Fruit fly (Drosophila melanogaster) whole organism, embryonic: ENCODE results near the gene dgt6.

Source experiments
- CG10147 ChIP-seq: fragments of 200-800 bp; sonication (Bioruptor generic); optimal IDR thresholded peaks from 2 replicates; lab custom pipeline; 2019; ENCODE audit warnings: missing biosample characterization, mild to moderate bottlenecking, missing genetic modification characterization, moderate library complexity
- CG10209 ChIP-seq: fragments of 200-800 bp; sonication (Bioruptor generic); optimal IDR thresholded peaks from 3 replicates; lab custom pipeline; 2017; ENCODE audit warnings: missing biosample characterization, mild to moderate bottlenecking, missing genetic modification characterization, missing genetic modification reagents
- CG10321 ChIP-seq: fragments of 200-800 bp; sonication (Bioruptor generic); IDR thresholded peaks from 2 replicates; pipeline ENCODE4 v1.3.6; 2022; ENCODE audit warnings: missing biosample characterization, missing genetic modification characterization
- CG10979 ChIP-seq: fragments of 200-800 bp; sonication (Bioruptor generic); optimal IDR thresholded peaks from 2 replicates; lab custom pipeline; 2018; ENCODE audit warnings: missing biosample characterization, mild to moderate bottlenecking, missing genetic modification characterization, moderate library complexity
- CG11504 ChIP-seq: fragments of 200-800 bp; sonication (Bioruptor generic); optimal IDR thresholded peaks from 3 replicates; lab custom pipeline; 2019; ENCODE audit warnings: missing biosample characterization, mild to moderate bottlenecking, missing genetic modification characterization, moderate library complexity
- CG12155 ChIP-seq: fragments of 200-800 bp; sonication (Bioruptor generic); optimal IDR thresholded peaks from 3 replicates; lab custom pipeline; 2016; ENCODE audit warnings: missing biosample characterization, missing genetic modification characterization
- CG13624 ChIP-seq: fragments of 200-800 bp; sonication (Bioruptor generic); optimal IDR thresholded peaks from 2 replicates; lab custom pipeline; 2016; ENCODE audit warnings: missing biosample characterization, missing genetic modification characterization
- CG14710 ChIP-seq: fragments of 200-800 bp; sonication (Bioruptor generic); optimal IDR thresholded peaks from 3 replicates; lab custom pipeline; 2019; ENCODE audit warnings: missing biosample characterization, mild to moderate bottlenecking, missing genetic modification characterization, moderate library complexity
- CG15696 ChIP-seq: fragments of 200-800 bp; sonication (Bioruptor generic); optimal IDR thresholded peaks from 2 replicates; lab custom pipeline; 2019; ENCODE audit warnings: missing biosample characterization, mild to moderate bottlenecking, missing genetic modification characterization, moderate library complexity
- CG1647 ChIP-seq: fragments of 200-800 bp; sonication (Bioruptor generic); optimal IDR thresholded peaks from 3 replicates; lab custom pipeline; 2016; ENCODE audit warnings: missing biosample characterization, missing genetic modification characterization
- CG16813 ChIP-seq: fragments of 200-800 bp; sonication (Bioruptor generic); IDR thresholded peaks from 3 replicates; pipeline ENCODE4 v1.3.6; 2022; ENCODE audit warnings: missing biosample characterization, missing genetic modification characterization; ENCODE audit not compliant: partially characterized antibody
- CG16863 ChIP-seq: fragments of 200-800 bp; sonication (Bioruptor generic); optimal IDR thresholded peaks from 3 replicates; lab custom pipeline; 2016; ENCODE audit warnings: missing biosample characterization, missing genetic modification characterization
- CG17186 ChIP-seq: fragments of 200-800 bp; sonication (Bioruptor generic); optimal IDR thresholded peaks from 3 replicates; lab custom pipeline; 2017; ENCODE audit warnings: missing biosample characterization, missing genetic modification reagents, missing genetic modification characterization
- CG32767 ChIP-seq: fragments of 200-800 bp; sonication (Bioruptor generic); IDR thresholded peaks from 2 replicates; pipeline ENCODE4 v1.3.6; 2022; ENCODE audit warnings: missing biosample characterization, missing genetic modification characterization
- CG3281 ChIP-seq: fragments of 200-800 bp; sonication (Bioruptor generic); optimal IDR thresholded peaks from 3 replicates; lab custom pipeline; 2017; ENCODE audit warnings: missing biosample characterization, mild to moderate bottlenecking, missing genetic modification characterization
- CG34224 ChIP-seq: fragments of 200-800 bp; sonication (Bioruptor generic); IDR thresholded peaks from 3 replicates; pipeline ENCODE4 v1.3.6; 2022; ENCODE audit warnings: missing biosample characterization, missing genetic modification characterization; ENCODE audit not compliant: partially characterized antibody
- CG4854 ChIP-seq: fragments of 200-800 bp; sonication (Bioruptor generic); optimal IDR thresholded peaks from 2 replicates; lab custom pipeline; 2016; ENCODE audit warnings: missing biosample characterization, missing genetic modification characterization, inconsistent platforms
- CG8089 ChIP-seq: fragments of 200-800 bp; sonication (Bioruptor generic); optimal IDR thresholded peaks from 3 replicates; lab custom pipeline; 2016; ENCODE audit warnings: missing biosample characterization, missing genetic modification characterization
- CG9817 ChIP-seq: fragments of 200-800 bp; sonication (Bioruptor generic); optimal IDR thresholded peaks from 2 replicates; lab custom pipeline; 2018; ENCODE audit warnings: missing biosample characterization, mild to moderate bottlenecking, missing genetic modification characterization, moderate library complexity
- CG9932 ChIP-seq: fragments of 200-800 bp; sonication (Bioruptor generic); IDR thresholded peaks from 2 replicates; pipeline ENCODE4 v1.3.6; 2022; ENCODE audit warnings: missing biosample characterization, missing genetic modification characterization
- CoRest ChIP-seq: fragments of 200-800 bp; sonication (Bioruptor generic); optimal IDR thresholded peaks from 3 replicates; lab custom pipeline; 2018; ENCODE audit warnings: missing biosample characterization, mild to moderate bottlenecking, missing genetic modification characterization, moderate library complexity
- Dfd ChIP-seq, 2 experiments: fragments of >200 bp; optimal IDR thresholded peaks; 2 replicates each; lab custom pipeline; 2017; ENCODE audit warnings: missing biosample characterization in 2 of 2, missing genetic modification characterization in 2 of 2
- Doc3 ChIP-seq: fragments of 200-800 bp; sonication (Bioruptor generic); IDR thresholded peaks from 3 replicates; pipeline ENCODE4 v1.3.6; 2022; ENCODE audit warnings: missing biosample characterization, missing genetic modification characterization; ENCODE audit not compliant: partially characterized antibody
- E2f1 ChIP-seq: fragments of 200-800 bp; sonication (Bioruptor generic); IDR thresholded peaks from 2 replicates; pipeline ENCODE4 v1.3.6; 2022; ENCODE audit warnings: missing biosample characterization, missing genetic modification characterization
- Ets65A ChIP-seq: fragments of 200-800 bp; sonication (Bioruptor generic); peaks from one replicate; lab custom pipeline; 2016; ENCODE audit warnings: missing biosample characterization, missing genetic modification characterization
- Gug ChIP-seq: fragments of 200-800 bp; sonication (Bioruptor generic); IDR thresholded peaks from 4 replicates; pipeline ENCODE4 v1.3.6; 2022; ENCODE audit warnings: missing biosample characterization, missing genetic modification characterization
- Hmx ChIP-seq: fragments of 200-800 bp; sonication (Bioruptor generic); optimal IDR thresholded peaks from 2 replicates; lab custom pipeline; 2016; ENCODE audit warnings: missing biosample characterization, missing genetic modification characterization
- MTF-1 ChIP-seq: fragments of 200-800 bp; sonication (Bioruptor generic); optimal IDR thresholded peaks from 2 replicates; lab custom pipeline; 2018; ENCODE audit warnings: missing biosample characterization, mild to moderate bottlenecking, missing genetic modification characterization, borderline replicate concordance
- Myb ChIP-seq: fragments of 200-800 bp; sonication (Bioruptor generic); optimal IDR thresholded peaks from 2 replicates; lab custom pipeline; 2016; ENCODE audit warnings: missing biosample characterization, missing genetic modification characterization
- PHDP ChIP-seq: fragments of 200-800 bp; sonication (Bioruptor generic); optimal IDR thresholded peaks from 3 replicates; lab custom pipeline; 2018; ENCODE audit warnings: missing biosample characterization, mild to moderate bottlenecking, missing genetic modification characterization, moderate library complexity
- Taf1 ChIP-seq: fragments of 200-800 bp; sonication (Bioruptor generic); IDR thresholded peaks from 2 replicates; pipeline ENCODE4 v1.3.6; 2022; ENCODE audit warnings: missing biosample characterization, missing genetic modification characterization
- Trl ChIP-seq, 3 experiments: fragments of >200 bp in 2 of 3; fragments of 200-800 bp in 1 of 3; sonication (Bioruptor generic) in 1 of 3; optimal IDR thresholded peaks; 2 replicates in 1 of 3; 3 replicates in 2 of 3; lab custom pipeline; 2016 to 2017; ENCODE audit warnings: missing biosample characterization in 1 of 3, missing genetic modification characterization in 1 of 3
- abd-A ChIP-seq: fragments of 200-800 bp; sonication (Bioruptor generic); optimal IDR thresholded peaks from 3 replicates; lab custom pipeline; 2019; ENCODE audit warnings: missing biosample characterization, mild to moderate bottlenecking, missing genetic modification characterization, moderate library complexity
- aop ChIP-seq: fragments of 200-800 bp; sonication (Bioruptor generic); IDR thresholded peaks from 2 replicates; pipeline ENCODE4 v1.3.6; 2022; ENCODE audit warnings: missing biosample characterization, missing genetic modification characterization
- cg ChIP-seq: fragments of 200-800 bp; sonication (Bioruptor generic); optimal IDR thresholded peaks from 3 replicates; lab custom pipeline; 2019; ENCODE audit warnings: missing biosample characterization, mild to moderate bottlenecking, missing genetic modification characterization, moderate library complexity
- chn ChIP-seq: fragments of 200-800 bp; sonication (Bioruptor generic); optimal IDR thresholded peaks from 2 replicates; lab custom pipeline; 2016; ENCODE audit warnings: missing biosample characterization, missing genetic modification characterization
- croc ChIP-seq: fragments of 200-800 bp; sonication (Bioruptor generic); conservative IDR thresholded peaks from 3 replicates; pipeline ENCODE4 v1.3.6; 2022; ENCODE audit warnings: missing biosample characterization, missing genetic modification characterization
- dati ChIP-seq: fragments of 200-800 bp; sonication (Bioruptor generic); IDR thresholded peaks from 2 replicates; pipeline ENCODE4 v1.3.6; 2022; ENCODE audit warnings: missing biosample characterization, missing genetic modification characterization
- ems ChIP-seq: fragments of 200-800 bp; sonication (Bioruptor generic); optimal IDR thresholded peaks from 3 replicates; lab custom pipeline; 2016; ENCODE audit warnings: missing biosample characterization, missing genetic modification characterization
- fu2 ChIP-seq: fragments of 200-800 bp; sonication (Bioruptor generic); optimal IDR thresholded peaks from 2 replicates; lab custom pipeline; 2016; ENCODE audit warnings: missing biosample characterization, missing genetic modification characterization
- gem ChIP-seq: fragments of 200-800 bp; sonication (Bioruptor generic); optimal IDR thresholded peaks from 2 replicates; lab custom pipeline; 2019; ENCODE audit warnings: missing biosample characterization, mild to moderate bottlenecking, missing genetic modification characterization, moderate library complexity
- grau ChIP-seq: fragments of 200-800 bp; optimal IDR thresholded peaks from 3 replicates; lab custom pipeline; 2019; ENCODE audit warnings: missing biosample characterization, mild to moderate bottlenecking, missing genetic modification characterization, moderate library complexity
- kni ChIP-seq: fragments of 200-800 bp; sonication (Bioruptor generic); optimal IDR thresholded peaks from 3 replicates; lab custom pipeline; 2017; ENCODE audit warnings: mild to moderate bottlenecking, missing biosample characterization, missing genetic modification reagents, missing genetic modification characterization
- nerfin-2 ChIP-seq: fragments of 200-800 bp; sonication (Bioruptor generic); IDR thresholded peaks from 2 replicates; pipeline ENCODE4 v1.3.6; 2022; ENCODE audit warnings: missing biosample characterization, missing genetic modification characterization; ENCODE audit not compliant: partially characterized antibody
- org-1 ChIP-seq: fragments of 200-800 bp; sonication (Bioruptor generic); optimal IDR thresholded peaks from 2 replicates; lab custom pipeline; 2017; ENCODE audit warnings: missing biosample characterization, missing genetic modification characterization
- sc ChIP-seq, 3 experiments: fragments of >200 bp in 2 of 3; fragments of 200-800 bp in 1 of 3; sonication (Bioruptor generic) in 1 of 3; optimal IDR thresholded peaks; 2 replicates in 2 of 3; 3 replicates in 1 of 3; lab custom pipeline; 2017; ENCODE audit warnings: mild to moderate bottlenecking in 1 of 3, missing biosample characterization in 1 of 3, missing genetic modification characterization in 1 of 3, missing genetic modification reagents in 1 of 3
- scrt ChIP-seq: fragments of 200-800 bp; sonication (Bioruptor generic); optimal IDR thresholded peaks from 2 replicates; lab custom pipeline; 2018; ENCODE audit warnings: missing biosample characterization, mild to moderate bottlenecking, missing genetic modification characterization, moderate library complexity
- tx ChIP-seq: fragments of 200-800 bp; sonication (Bioruptor generic); optimal IDR thresholded peaks from 2 replicates; lab custom pipeline; 2016; ENCODE audit warnings: missing biosample characterization, missing genetic modification characterization
- zen2 ChIP-seq: fragments of 200-800 bp; sonication (Bioruptor generic); IDR thresholded peaks from 3 replicates; pipeline ENCODE4 v1.3.6; 2022; ENCODE audit warnings: missing biosample characterization, missing genetic modification characterization; ENCODE audit not compliant: partially characterized antibody

dgt6 gene

dm6 chr3R:29153197-29153644 is 22.4 kb upstream of the dgt6 start, which contains the start of the genes Slbp and Rpn2:
Gene Slbp, minus strand, starts transcription at chr3R:29153266.
Gene Rpn2, plus strand, starts transcription at chr3R:29153524.
- TF ChIP-seq gem (tag; lab: Kevin White, UChicago): peak; percentile 26
- TF ChIP-seq CG8089 (GFP tag; lab: Kevin White, UChicago): no peak
- peak; percentile 19 for TF ChIP-seq PHDP (tag; lab: Kevin White, UChicago)
- no peak for TF ChIP-seq CG15696 (tag; lab: Kevin White, UChicago)
- TF ChIP-seq ems: peak; percentile 12
- TF ChIP-seq zen2: peak; percentile 87; the same call in 2 of the 3 replicates
- TF ChIP-seq CG4854: peak; percentile 37
- peak; percentile 56; the same call in 1 of the 2 replicates for TF ChIP-seq E2f1
- TF ChIP-seq Dfd (GFP tag; optimal IDR thresholded peaks at IDR 0.05; lab: Kevin White, UChicago): no peak
- peak; percentile 83 for TF ChIP-seq CG14710 (tag; lab: Kevin White, UChicago)
- TF ChIP-seq Gug: peak; percentile 17; the same call in 1 of the 4 replicates
- TF ChIP-seq CG9932 (GFP tag; lab: Robert Waterston, UW): peak; percentile 74
- TF ChIP-seq kni (GFP tag; lab: Kevin White, UChicago): no peak
- TF ChIP-seq scrt (GFP tag; lab: Kevin White, UChicago): no peak
- TF ChIP-seq CG12155 (GFP tag; lab: Kevin White, UChicago): peak; percentile 37
- peak; percentile 89 for TF ChIP-seq Ets65A (GFP tag; lab: Kevin White, UChicago)
- peak; percentile 33 for TF ChIP-seq CG16863 (GFP tag; lab: Kevin White, UChicago)
- no peak for TF ChIP-seq cg (GFP tag; lab: Kevin White, UChicago)
- TF ChIP-seq CG3281: peak; percentile 20
- no peak for TF ChIP-seq MTF-1 (GFP tag; lab: Kevin White, UChicago)
- no peak for TF ChIP-seq Taf1
- no peak for TF ChIP-seq dati (GFP tag; lab: Robert Waterston, UW)
- TF ChIP-seq CG10147 (GFP tag; lab: Kevin White, UChicago): peak; percentile 48
- peak; percentile 13 for TF ChIP-seq CG10979 (tag; lab: Kevin White, UChicago)
- TF ChIP-seq abd-A: no peak
- TF ChIP-seq tx (GFP tag; lab: Kevin White, UChicago): peak; percentile 35
- 0 out of 2 replicates have a peak, but pooled peaks have one; percentile 9 for TF ChIP-seq CG32767
- no peak for TF ChIP-seq CG10321 (GFP tag; lab: Robert Waterston, UW)
- TF ChIP-seq CG16813 (GFP tag; lab: Robert Waterston, UW): peak; percentile 90
- peak; percentile 79 for TF ChIP-seq nerfin-2
- peak; percentile 90 for TF ChIP-seq CG17186 (GFP tag; lab: Kevin White, UChicago)
- peak; percentile 26 for TF ChIP-seq fu2 (GFP tag; lab: Kevin White, UChicago)
- TF ChIP-seq CG11504 (tag; lab: Kevin White, UChicago): peak; percentile 51
- TF ChIP-seq sc (optimal IDR thresholded peaks at IDR 0.05; lab: Kevin White, UChicago): no peak
- no peak for TF ChIP-seq sc (GFP tag; optimal IDR thresholded peaks at IDR 0.05; lab: Kevin White, UChicago)
- TF ChIP-seq Trl (optimal IDR thresholded peaks at IDR 0.05; lab: Kevin White, UChicago): no peak
- TF ChIP-seq Trl (GFP tag; optimal IDR thresholded peaks at IDR 0.05; lab: Kevin White, UChicago): peak; percentile 42
- TF ChIP-seq CG13624 (GFP tag; lab: Kevin White, UChicago): peak; percentile 62
- TF ChIP-seq Myb (GFP tag; lab: Kevin White, UChicago): peak; percentile 82
- no peak for TF ChIP-seq org-1 (GFP tag; lab: Kevin White, UChicago)
- peak; percentile 19 for TF ChIP-seq CG9817 (tag; lab: Kevin White, UChicago)
- peak; percentile 43 for TF ChIP-seq chn (GFP tag; lab: Kevin White, UChicago)
- TF ChIP-seq CG34224 (GFP tag; lab: Robert Waterston, UW): peak; percentile 97
- peak; percentile 95 for TF ChIP-seq Doc3 (GFP tag; lab: Robert Waterston, UW)
- peak; percentile 1 for TF ChIP-seq CG10209 (GFP tag; lab: Kevin White, UChicago)
- TF ChIP-seq grau (tag; lab: Kevin White, UChicago): peak; percentile 50
- TF ChIP-seq CG1647 (GFP tag; lab: Kevin White, UChicago): peak; percentile 41
- no peak for TF ChIP-seq croc (GFP tag; lab: Robert Waterston, UW)
- TF ChIP-seq aop: no peak
- peak; percentile 50 for TF ChIP-seq CoRest (tag; lab: Kevin White, UChicago)
- TF ChIP-seq Hmx (GFP tag; lab: Kevin White, UChicago): no peak
